Worm (Caenorhabditis elegans) whole organism, L4 larva: ENCODE measurements around the gene F35D11.1.

Experiments
- cey-2 ChIP-seq: sonication (generic microtip); optimal IDR thresholded peaks from 3 replicates; lab custom pipeline; 2017; ENCODE audit warnings: missing genetic modification characterization, mild to moderate bottlenecking, missing compliant biosample characterization, antibody characterized with exemption, borderline replicate concordance; ENCODE audit not compliant: insufficient read depth
- daf-8 ChIP-seq: fragments of 200-800 bp; sonication (Bioruptor generic); IDR thresholded peaks from 2 replicates; pipeline ENCODE4 v1.3.6; 2022; ENCODE audit warnings: missing genetic modification characterization, missing compliant biosample characterization
- dpl-1 ChIP-seq: fragments of 150-350 bp; optimal IDR thresholded peaks from 2 replicates; lab custom pipeline; 2014; ENCODE audit warnings: missing biosample characterization, missing genetic modification reagents, missing genetic modification characterization
- dve-1 ChIP-seq: sonication (generic microtip); optimal IDR thresholded peaks from 2 replicates; lab custom pipeline; 2017; ENCODE audit warnings: antibody characterized with exemption, mild to moderate bottlenecking, missing genetic modification characterization, missing compliant biosample characterization; ENCODE audit not compliant: insufficient read depth
- jun-1 ChIP-seq: fragments of 150-350 bp; optimal IDR thresholded peaks from 2 replicates; lab custom pipeline; 2014; ENCODE audit warnings: missing biosample characterization, missing genetic modification reagents, missing genetic modification characterization
- skn-1 ChIP-seq: fragments of 150-350 bp; optimal IDR thresholded peaks from 2 replicates; lab custom pipeline; 2014; ENCODE audit warnings: missing biosample characterization, missing genetic modification characterization

- TF ChIP-seq skn-1 (tag; lab: Kevin White, UChicago) = no peak
- no peak for TF ChIP-seq daf-8
- TF ChIP-seq cey-2 (tag; lab: Kevin White, UChicago) = no peak
- TF ChIP-seq dpl-1 = no peak
- TF ChIP-seq dve-1 (tag; lab: Kevin White, UChicago) = no peak
- TF ChIP-seq jun-1 (tag; lab: Kevin White, UChicago) = no peak
Observed at ce11 chrII:4619700-4620099, 7.0 kb upstream of the F35D11.1 start, which contains the start of gene clec-138.
